Worm (Caenorhabditis elegans) whole organism, L1 larva: Measurements from ENCODE around the gene F45G2.8.
A peak's percentile ranks its signal among the peaks of the same experiment; 100 is the strongest.

Source experiments
- C16A3.4 ChIP-seq: fragments of 150-350 bp; optimal IDR thresholded peaks from 2 replicates; lab custom pipeline; 2014; ENCODE audit warnings: missing biosample characterization, missing genetic modification characterization
- F16B12.6 ChIP-seq: fragments of 150-350 bp; optimal IDR thresholded peaks from 2 replicates; lab custom pipeline; 2014; ENCODE audit warnings: missing biosample characterization, missing genetic modification characterization
- Y116A8C.19 ChIP-seq: sonication (generic microtip); optimal IDR thresholded peaks from 2 replicates; lab custom pipeline; 2016; ENCODE audit warnings: missing compliant biosample characterization, missing genetic modification characterization, borderline replicate concordance
- aha-1 ChIP-seq: fragments of 150-350 bp; optimal IDR thresholded peaks from 2 replicates; lab custom pipeline; 2014; ENCODE audit warnings: missing biosample characterization, missing genetic modification characterization
- aly-2 ChIP-seq: fragments of 150-350 bp; optimal IDR thresholded peaks from 2 replicates; lab custom pipeline; 2014; ENCODE audit warnings: missing biosample characterization, missing genetic modification characterization
- ceh-8 ChIP-seq: fragments of 200-800 bp; sonication (Bioruptor generic); optimal IDR thresholded peaks from 2 replicates; lab custom pipeline; 2018; ENCODE audit warnings: mild to moderate bottlenecking, missing genetic modification characterization, moderate library complexity, missing compliant biosample characterization
- ceh-82 ChIP-seq, 3 experiments: fragments of 150-350 bp in 1 of 3; sonication (generic microtip) in 2 of 3; optimal IDR thresholded peaks; 2 replicates each; lab custom pipeline; 2014 to 2017; ENCODE audit warnings: missing biosample characterization in 3 of 3, missing genetic modification characterization in 3 of 3
- ceh-88 ChIP-seq: fragments of 200-800 bp; sonication (Bioruptor generic); IDR thresholded peaks from 2 replicates; pipeline ENCODE4 v1.3.6; 2022; ENCODE audit warnings: missing genetic modification characterization, missing compliant biosample characterization
- ceh-90 ChIP-seq: sonication (generic microtip); optimal IDR thresholded peaks from 2 replicates; lab custom pipeline; 2016; ENCODE audit warnings: missing genetic modification characterization, missing compliant biosample characterization
- ces-1 ChIP-seq: fragments of 150-350 bp; optimal IDR thresholded peaks from 2 replicates; lab custom pipeline; 2014; ENCODE audit warnings: missing biosample characterization, missing genetic modification reagents, missing genetic modification characterization
- dpl-1 ChIP-seq, 3 experiments: fragments of 150-350 bp in 2 of 3; sonication (generic microtip) in 1 of 3; optimal IDR thresholded peaks; 2 replicates each; lab custom pipeline; 2014 to 2017; ENCODE audit warnings: missing biosample characterization in 3 of 3, missing genetic modification characterization in 3 of 3, missing genetic modification reagents in 3 of 3
- efl-1 ChIP-seq, 4 experiments: fragments of 150-350 bp; optimal IDR thresholded peaks in 3 of 4; peaks in 1 of 4; 1 replicate in 1 of 4; 2 replicates in 3 of 4; lab custom pipeline; 2014; ENCODE audit warnings: missing biosample characterization in 2 of 4, missing genetic modification characterization in 2 of 4, missing genetic modification reagents in 2 of 4
- efl-3 ChIP-seq: fragments of 200-800 bp; sonication (Bioruptor generic); optimal IDR thresholded peaks from 2 replicates; lab custom pipeline; 2018; ENCODE audit warnings: mild to moderate bottlenecking, missing genetic modification characterization, missing compliant biosample characterization
- egl-13 ChIP-seq: sonication (generic microtip); optimal IDR thresholded peaks from 2 replicates; lab custom pipeline; 2016; ENCODE audit warnings: missing genotype, missing genetic modification reagents, missing genetic modification characterization, missing compliant biosample characterization
- egl-27 ChIP-seq, 2 experiments: fragments of 150-350 bp in 1 of 2; sonication (generic microtip); optimal IDR thresholded peaks; 3 replicates each; lab custom pipeline; 2017 to 2018; ENCODE audit warnings: missing biosample characterization in 2 of 2, missing genetic modification characterization in 2 of 2, missing genetic modification reagents in 2 of 2
- ets-5 ChIP-seq: fragments of 200-800 bp; sonication (Bioruptor generic); IDR thresholded peaks from 2 replicates; pipeline ENCODE4 v1.3.6; 2022; ENCODE audit warnings: missing genetic modification characterization, missing compliant biosample characterization
- fkh-4 ChIP-seq: sonication (generic microtip); optimal IDR thresholded peaks from 2 replicates; lab custom pipeline; 2016; ENCODE audit warnings: missing compliant biosample characterization, missing genetic modification characterization, borderline replicate concordance
- fkh-8 ChIP-seq: sonication (generic microtip); optimal IDR thresholded peaks from 2 replicates; lab custom pipeline; 2016; ENCODE audit warnings: mild to moderate bottlenecking, missing genetic modification characterization, missing compliant biosample characterization
- fos-1 ChIP-seq: fragments of 150-350 bp; optimal IDR thresholded peaks from 2 replicates; lab custom pipeline; 2014; ENCODE audit warnings: missing biosample characterization, missing genetic modification characterization
- hpl-2 ChIP-seq: fragments of 150-350 bp; optimal IDR thresholded peaks from 2 replicates; lab custom pipeline; 2014; ENCODE audit warnings: missing biosample characterization, missing genetic modification reagents, missing genetic modification characterization
- isw-1 ChIP-seq: fragments of 200-800 bp; sonication (Bioruptor generic); IDR thresholded peaks from 2 replicates; pipeline ENCODE4 v1.3.6; 2022; ENCODE audit warnings: missing genetic modification characterization, missing compliant biosample characterization
- jun-1 ChIP-seq: fragments of 150-350 bp; optimal IDR thresholded peaks from 2 replicates; lab custom pipeline; 2014; ENCODE audit warnings: missing biosample characterization, missing genetic modification reagents, missing genetic modification characterization
- lin-13 ChIP-seq: fragments of 150-350 bp; optimal IDR thresholded peaks from 2 replicates; lab custom pipeline; 2014; ENCODE audit warnings: missing biosample characterization, missing genetic modification reagents, missing genetic modification characterization
- lin-35 ChIP-seq, 2 experiments: fragments of 150-350 bp; optimal IDR thresholded peaks; 2 replicates each; lab custom pipeline; 2014; ENCODE audit warnings: missing biosample characterization in 2 of 2, missing genetic modification characterization in 2 of 2, missing genetic modification reagents in 2 of 2
- lir-3 ChIP-seq: sonication (generic microtip); optimal IDR thresholded peaks from 2 replicates; lab custom pipeline; 2016; ENCODE audit warnings: mild to moderate bottlenecking, missing genetic modification characterization, moderate library complexity, missing compliant biosample characterization; ENCODE audit not compliant: poor library complexity
- mdl-1 ChIP-seq, 2 experiments: fragments of 150-350 bp; optimal IDR thresholded peaks; 2 replicates each; lab custom pipeline; 2014 to 2017; ENCODE audit warnings: missing biosample characterization in 2 of 2, missing genetic modification characterization in 2 of 2, inconsistent platforms in 1 of 2
- mep-1 ChIP-seq: fragments of 150-350 bp; optimal IDR thresholded peaks from 2 replicates; lab custom pipeline; 2014; ENCODE audit warnings: missing biosample characterization, missing genetic modification characterization
- nhr-11 ChIP-seq: fragments of 150-350 bp; optimal IDR thresholded peaks from 2 replicates; lab custom pipeline; 2014; ENCODE audit warnings: missing biosample characterization, missing genetic modification characterization
- nhr-12 ChIP-seq: sonication (generic microtip); optimal IDR thresholded peaks from 2 replicates; lab custom pipeline; 2017; ENCODE audit warnings: missing biosample characterization, missing genetic modification characterization
- nhr-20 ChIP-seq: sonication (generic microtip); optimal IDR thresholded peaks from 2 replicates; lab custom pipeline; 2016; ENCODE audit warnings: mild to moderate bottlenecking, missing genetic modification characterization, missing compliant biosample characterization
- nhr-237 ChIP-seq: fragments of 150-350 bp; optimal IDR thresholded peaks from 2 replicates; lab custom pipeline; 2014; ENCODE audit warnings: missing biosample characterization, missing genetic modification characterization
- nhr-28 ChIP-seq: fragments of 150-350 bp; optimal IDR thresholded peaks from 2 replicates; lab custom pipeline; 2014; ENCODE audit warnings: missing biosample characterization, missing genetic modification characterization
- nhr-47 ChIP-seq: sonication (generic microtip); optimal IDR thresholded peaks from 2 replicates; lab custom pipeline; 2016; ENCODE audit warnings: mild to moderate bottlenecking, missing genetic modification characterization, moderate library complexity, missing compliant biosample characterization
- nhr-71 ChIP-seq: sonication (generic microtip); optimal IDR thresholded peaks from 2 replicates; lab custom pipeline; 2016; ENCODE audit warnings: mild to moderate bottlenecking, missing genetic modification characterization, moderate library complexity, missing compliant biosample characterization
- nhr-77 ChIP-seq: fragments of 150-350 bp; optimal IDR thresholded peaks from 2 replicates; lab custom pipeline; 2014; ENCODE audit warnings: missing biosample characterization, missing genetic modification characterization
- nhr-85 ChIP-seq: sonication (generic microtip); peaks from one replicate; lab custom pipeline; 2016; ENCODE audit warnings: missing genetic modification characterization, inconsistent platforms, missing compliant biosample characterization
- pag-3 ChIP-seq: sonication (generic microtip); optimal IDR thresholded peaks from 2 replicates; lab custom pipeline; 2017; ENCODE audit warnings: missing genetic modification characterization, mild to moderate bottlenecking, missing compliant biosample characterization, antibody characterized with exemption, borderline replicate concordance; ENCODE audit not compliant: insufficient read depth
- skn-1 ChIP-seq: fragments of 150-350 bp; optimal IDR thresholded peaks from 2 replicates; lab custom pipeline; 2014; ENCODE audit warnings: missing biosample characterization, missing genetic modification characterization
- snpc-4 ChIP-seq: fragments of 150-350 bp; optimal IDR thresholded peaks from 2 replicates; lab custom pipeline; 2014; ENCODE audit warnings: missing biosample characterization, missing genetic modification characterization
- snu-23 ChIP-seq: sonication (generic microtip); optimal IDR thresholded peaks from 2 replicates; lab custom pipeline; 2016; ENCODE audit warnings: missing genetic modification characterization, missing compliant biosample characterization
- sox-4 ChIP-seq: sonication (generic microtip); optimal IDR thresholded peaks from 2 replicates; lab custom pipeline; 2016; ENCODE audit warnings: missing genetic modification characterization, missing compliant biosample characterization
- sptf-1 ChIP-seq: fragments of 150-350 bp; optimal IDR thresholded peaks from 2 replicates; lab custom pipeline; 2014; ENCODE audit warnings: missing biosample characterization, missing genetic modification characterization
- swsn-7 ChIP-seq: sonication (generic microtip); optimal IDR thresholded peaks from 2 replicates; lab custom pipeline; 2016; ENCODE audit warnings: missing genetic modification characterization, missing compliant biosample characterization
- tbx-2 ChIP-seq: sonication (generic microtip); optimal IDR thresholded peaks from 2 replicates; lab custom pipeline; 2016; ENCODE audit warnings: missing genetic modification characterization, missing compliant biosample characterization
- tlp-1 ChIP-seq: fragments of 150-350 bp; optimal IDR thresholded peaks from 2 replicates; lab custom pipeline; 2014; ENCODE audit warnings: missing biosample characterization, missing genetic modification characterization
- unc-130 ChIP-seq: fragments of 150-350 bp; optimal IDR thresholded peaks from 2 replicates; lab custom pipeline; 2017; ENCODE audit warnings: missing biosample characterization, missing genetic modification characterization, inconsistent platforms
- unc-30 ChIP-seq: sonication (generic microtip); optimal IDR thresholded peaks from 2 replicates; lab custom pipeline; 2017; ENCODE audit warnings: missing biosample characterization, missing genetic modification characterization
- unc-86 ChIP-seq: sonication (generic microtip); optimal IDR thresholded peaks from 2 replicates; lab custom pipeline; 2016; ENCODE audit warnings: missing genetic modification characterization, missing compliant biosample characterization
- vab-15 ChIP-seq: sonication (generic microtip); optimal IDR thresholded peaks from 2 replicates; lab custom pipeline; 2017; ENCODE audit warnings: missing genotype, mild to moderate bottlenecking, missing genetic modification characterization, missing compliant biosample characterization
- ztf-11 ChIP-seq, 2 experiments: sonication (generic microtip); optimal IDR thresholded peaks; 2 replicates each; lab custom pipeline; 2016 to 2017; ENCODE audit warnings: missing genetic modification characterization in 2 of 2, missing biosample characterization in 1 of 2, missing compliant biosample characterization in 1 of 2
- ztf-4 ChIP-seq: fragments of 150-350 bp; optimal IDR thresholded peaks from 2 replicates; lab custom pipeline; 2014; ENCODE audit warnings: missing biosample characterization, missing genetic modification characterization

The F45G2.8 gene

DNA sequence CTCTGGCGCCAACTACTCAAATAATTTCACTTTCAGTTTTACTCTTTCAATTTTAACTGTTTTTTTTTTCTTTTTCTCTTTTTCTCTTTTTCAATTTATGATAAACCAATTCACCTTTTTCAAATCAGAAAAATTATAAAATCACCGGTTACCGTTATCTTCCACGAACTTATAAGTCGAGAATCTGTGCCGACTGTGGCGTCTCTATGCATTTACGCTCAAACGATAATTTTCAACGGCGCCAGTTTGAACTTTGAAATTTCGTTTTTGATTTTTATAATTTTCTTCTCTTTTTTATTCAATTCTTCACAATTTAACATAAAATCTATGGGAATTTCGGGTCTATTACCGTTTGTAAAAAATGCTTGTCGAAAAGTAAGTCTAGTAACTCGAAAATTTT is 12.1 kb downstream of the F45G2.8 start, which contains the start of gene exo-1 (continued):
- peak; percentile 43 for TF ChIP-seq nhr-20 (tag; lab: Kevin White, UChicago)
- TF ChIP-seq fkh-8 (tag; lab: Kevin White, UChicago), result peak; percentile 7
- peak; percentile 65 for TF ChIP-seq nhr-77
- TF ChIP-seq ceh-90, result no peak
- no peak for TF ChIP-seq unc-86 (tag; lab: Kevin White, UChicago)
- no peak for TF ChIP-seq aha-1 (tag; lab: Kevin White, UChicago)
- peak; percentile 63 for TF ChIP-seq snu-23 (GFP tag; lab: Kevin White, UChicago)
- TF ChIP-seq nhr-71 (tag; lab: Kevin White, UChicago), result peak; percentile 61
- no peak for TF ChIP-seq sptf-1 (tag; lab: Kevin White, UChicago)
- TF ChIP-seq ceh-88, result no peak
- TF ChIP-seq lin-13 (GFP tag; lab: Kevin White, UChicago), result peak; percentile 58
- TF ChIP-seq fkh-4 (tag; lab: Kevin White, UChicago), result no peak
- TF ChIP-seq unc-30 (tag; lab: Kevin White, UChicago), result no peak
- peak; percentile 71 for TF ChIP-seq nhr-85 (tag; lab: Kevin White, UChicago)
- TF ChIP-seq efl-1 (optimal IDR thresholded peaks at IDR 0.05; lab: Kevin White, UChicago), result peak; percentile 67 to 92
- peak; percentile 87 to 99 for TF ChIP-seq efl-1 (GFP tag; optimal IDR thresholded peaks at IDR 0.05 in 1 of 2; lab: Kevin White, UChicago)
- no peak for TF ChIP-seq aly-2 (tag; lab: Kevin White, UChicago)
- no peak for TF ChIP-seq nhr-28 (tag; lab: Kevin White, UChicago)
- TF ChIP-seq unc-130, result peak; percentile 77
- no peak for TF ChIP-seq sox-4 (tag; lab: Kevin White, UChicago)
- TF ChIP-seq isw-1 (GFP tag; lab: Robert Waterston, UW), result no peak
- TF ChIP-seq nhr-237 (tag; lab: Kevin White, UChicago), result no peak
- TF ChIP-seq hpl-2, result no peak
- no peak for TF ChIP-seq ztf-4 (tag; lab: Kevin White, UChicago)
- TF ChIP-seq snpc-4 (tag; lab: Kevin White, UChicago), result no peak
- TF ChIP-seq mep-1 (tag; lab: Kevin White, UChicago), result peak; percentile 10
- no peak for TF ChIP-seq pag-3 (tag; lab: Kevin White, UChicago)
- no peak for TF ChIP-seq ceh-8 (GFP tag; lab: Kevin White, UChicago)
- TF ChIP-seq egl-27 (tag; optimal IDR thresholded peaks at IDR 0.05; lab: Kevin White, UChicago), result no peak
- TF ChIP-seq nhr-11 (tag; lab: Kevin White, UChicago), result no peak
- TF ChIP-seq nhr-12 (tag; lab: Kevin White, UChicago), result no peak
- TF ChIP-seq jun-1 (tag; lab: Kevin White, UChicago), result no peak
- peak in 1 of 3 experiments; percentile 37 for TF ChIP-seq ceh-82 (tag; optimal IDR thresholded peaks at IDR 0.05; lab: Kevin White, UChicago)
- TF ChIP-seq egl-13 (tag; lab: Kevin White, UChicago), result no peak
- peak; percentile 2 for TF ChIP-seq fos-1 (tag; lab: Kevin White, UChicago)
- peak; percentile 95 for TF ChIP-seq C16A3.4 (tag; lab: Kevin White, UChicago)
- no peak for TF ChIP-seq Y116A8C.19
- TF ChIP-seq ets-5 (GFP tag; lab: Robert Waterston, UW), result no peak
- TF ChIP-seq swsn-7 (tag; lab: Kevin White, UChicago), result no peak
- peak in 1 of 2 experiments; percentile 35 for TF ChIP-seq ztf-11 (tag; optimal IDR thresholded peaks at IDR 0.05; lab: Kevin White, UChicago)
- peak; percentile 65 for TF ChIP-seq F16B12.6 (tag; lab: Kevin White, UChicago)
- peak; percentile 83 to 98 for TF ChIP-seq lin-35 (GFP tag; optimal IDR thresholded peaks at IDR 0.05; lab: Kevin White, UChicago)
- TF ChIP-seq lir-3, result peak; percentile 50
- TF ChIP-seq mdl-1 (tag; optimal IDR thresholded peaks at IDR 0.05; lab: Kevin White, UChicago), result peak in 1 of 2 experiments; percentile 18
- TF ChIP-seq dpl-1 (GFP tag; optimal IDR thresholded peaks at IDR 0.05; lab: Kevin White, UChicago), result peak; percentile 86 to 91 (median 90)
- no peak for TF ChIP-seq tlp-1 (tag; lab: Kevin White, UChicago)
- TF ChIP-seq efl-3 (GFP tag; lab: Kevin White, UChicago), result no peak
- peak; percentile 49 for TF ChIP-seq nhr-47 (tag; lab: Kevin White, UChicago)
- TF ChIP-seq vab-15, result peak; percentile 26
- TF ChIP-seq ces-1 (GFP tag; lab: Kevin White, UChicago), result no peak
- TF ChIP-seq tbx-2, result peak; percentile 2
- peak; percentile 56 for TF ChIP-seq skn-1
